Worm (Caenorhabditis elegans) whole organism, young adult: Measurements from ENCODE around the gene T21C9.9.

Source experiments
- lin-35 ChIP-seq, 3 experiments: fragments of 150-350 bp in 2 of 3; sonication (generic microtip) in 1 of 3; optimal IDR thresholded peaks; 2 replicates each; lab custom pipeline; 2014 to 2018; ENCODE audit warnings: missing biosample characterization in 3 of 3, missing genetic modification characterization in 3 of 3, missing genetic modification reagents in 3 of 3

The T21C9.9 gene

DNA sequence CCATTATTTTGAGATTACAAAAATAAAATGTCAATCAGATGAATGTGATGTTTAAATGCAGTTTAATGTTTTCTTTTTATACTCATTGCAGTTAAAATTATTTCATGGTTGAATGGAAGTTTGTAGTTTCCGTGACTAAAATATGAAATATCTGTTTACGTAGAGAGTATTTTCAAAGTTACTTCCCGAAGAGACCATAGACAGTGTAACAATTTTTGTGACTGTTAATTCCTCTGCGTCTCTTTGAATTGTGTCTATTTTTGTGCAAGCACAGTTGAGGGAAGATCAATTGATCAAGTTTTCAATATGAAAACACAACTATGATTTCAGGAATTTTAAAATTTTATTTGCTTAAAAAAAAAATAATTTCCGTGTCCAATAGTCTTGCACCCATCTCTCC, 45.6 kb downstream of the T21C9.9 start, which contains the start of gene F25D1.5:
TSS of gene F25D1.5 (minus strand) at position 35 of the 400 bp plus-strand sequence.
- TF ChIP-seq lin-35 (GFP tag; optimal IDR thresholded peaks at IDR 0.05; lab: Kevin White, UChicago) = no peak
